Worm (Caenorhabditis elegans) whole organism, early embryonic: ENCODE results near the gene atp-2.

Experiments used
- B0310.2 ChIP-seq: sonication (generic microtip); optimal IDR thresholded peaks from 2 replicates; lab custom pipeline; 2016; ENCODE audit warnings: mild to moderate bottlenecking, missing genetic modification characterization, missing compliant biosample characterization
- F13C5.2 ChIP-seq: sonication (generic microtip); optimal IDR thresholded peaks from 2 replicates; lab custom pipeline; 2017; ENCODE audit warnings: mild to moderate bottlenecking, missing genetic modification characterization, inconsistent platforms, missing compliant biosample characterization
- aly-1 ChIP-seq: sonication (generic microtip); optimal IDR thresholded peaks from 2 replicates; lab custom pipeline; 2016; ENCODE audit warnings: missing genetic modification characterization, missing compliant biosample characterization
- ama-1 ChIP-seq: fragments of 150-350 bp; optimal IDR thresholded peaks from 2 replicates; lab custom pipeline; 2014
- ceh-13 ChIP-seq: fragments of 200-800 bp; sonication (Bioruptor generic); optimal IDR thresholded peaks from 2 replicates; lab custom pipeline; 2018; ENCODE audit warnings: mild to moderate bottlenecking, missing genetic modification characterization, missing compliant biosample characterization
- ceh-36 ChIP-seq: sonication (generic microtip); optimal IDR thresholded peaks from 2 replicates; lab custom pipeline; 2016; ENCODE audit warnings: missing genetic modification characterization, inconsistent platforms, missing compliant biosample characterization
- ets-7 ChIP-seq: sonication (generic microtip); optimal IDR thresholded peaks from 2 replicates; lab custom pipeline; 2016; ENCODE audit warnings: missing genotype, missing genetic modification characterization, missing compliant biosample characterization
- flt-1 ChIP-seq: fragments of 200-800 bp; sonication (Bioruptor generic); IDR thresholded peaks from 2 replicates; pipeline ENCODE4 v1.3.6; 2022; ENCODE audit warnings: missing genetic modification characterization, missing compliant biosample characterization
- hmbx-1 ChIP-seq: sonication (generic microtip); optimal IDR thresholded peaks from 2 replicates; lab custom pipeline; 2016; ENCODE audit warnings: mild to moderate bottlenecking, missing genetic modification characterization, missing compliant biosample characterization
- hmg-4 ChIP-seq: fragments of 200-800 bp; sonication (Bioruptor generic); optimal IDR thresholded peaks from 2 replicates; lab custom pipeline; 2018; ENCODE audit warnings: mild to moderate bottlenecking, missing genetic modification characterization, missing compliant biosample characterization
- hnd-1 ChIP-seq: sonication (generic microtip); optimal IDR thresholded peaks from 2 replicates; lab custom pipeline; 2016; ENCODE audit warnings: missing genetic modification characterization, missing compliant biosample characterization
- pes-1 ChIP-seq: fragments of 200-800 bp; sonication (Bioruptor generic); IDR thresholded peaks from 2 replicates; pipeline ENCODE4 v1.3.6; 2022; ENCODE audit warnings: missing genetic modification reagents, missing genetic modification characterization, missing compliant biosample characterization
- scrt-1 ChIP-seq: fragments of 200-800 bp; sonication (Bioruptor generic); IDR thresholded peaks from 2 replicates; pipeline ENCODE4 v1.3.6; 2022; ENCODE audit warnings: missing genetic modification characterization, missing compliant biosample characterization
- sea-1 ChIP-seq: fragments of 200-800 bp; sonication (Bioruptor generic); conservative IDR thresholded peaks from 2 replicates; pipeline ENCODE4 v1.3.6; 2022; ENCODE audit warnings: missing genetic modification characterization, missing compliant biosample characterization
- tbx-11 ChIP-seq: fragments of 200-800 bp; sonication (Bioruptor generic); IDR thresholded peaks from 2 replicates; pipeline ENCODE4 v1.3.6; 2022; ENCODE audit warnings: missing genetic modification characterization, missing compliant biosample characterization
- tbx-37 ChIP-seq: fragments of 200-800 bp; sonication (Bioruptor generic); conservative IDR thresholded peaks from 2 replicates; pipeline ENCODE4 v1.3.6; 2022; ENCODE audit warnings: missing genetic modification reagents, missing genetic modification characterization, missing compliant biosample characterization
- tra-4 ChIP-seq: sonication (generic microtip); optimal IDR thresholded peaks from 2 replicates; lab custom pipeline; 2017; ENCODE audit warnings: missing genetic modification characterization, missing compliant biosample characterization

atp-2 gene

DNA sequence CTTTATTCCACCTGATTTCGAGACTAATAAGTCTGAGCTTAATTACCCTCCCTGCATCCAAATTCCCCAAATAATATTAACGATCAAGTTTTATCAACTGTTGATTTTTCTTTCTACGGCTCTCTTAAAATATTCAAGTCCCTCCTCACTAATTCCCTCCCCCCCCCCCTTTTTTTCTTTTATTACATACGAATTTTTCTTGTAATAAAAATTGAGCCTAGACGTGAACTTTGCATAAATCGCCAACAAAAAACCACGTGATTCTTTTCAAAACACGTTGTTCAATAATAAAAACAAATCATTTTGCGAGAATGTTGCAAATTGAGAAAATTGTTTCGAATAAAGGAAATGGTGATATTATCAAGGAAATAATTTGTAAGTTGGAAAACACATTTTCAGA lies 39.8 kb upstream of the atp-2 start, which contains the start of gene K10D2.8:
Gene K10D2.8, plus strand, starts transcription at position 301 of the 400 bp plus-strand sequence.
- TF ChIP-seq hmg-4 (GFP tag; lab: Kevin White, UChicago) (no peak), ceh-36 (tag; lab: Kevin White, UChicago) (no peak), B0310.2 (tag; lab: Kevin White, UChicago) (no peak), ama-1 (lab: Kevin White, UChicago) (no peak), tbx-11 (GFP tag; lab: Robert Waterston, UW) (no peak), tbx-37 (GFP tag; lab: Robert Waterston, UW) (no peak), F13C5.2 (tag; lab: Kevin White, UChicago) (no peak), pes-1 (GFP tag; lab: Robert Waterston, UW) (no peak), hmbx-1 (tag; lab: Kevin White, UChicago) (no peak), sea-1 (GFP tag; lab: Robert Waterston, UW) (no peak), flt-1 (GFP tag; lab: Robert Waterston, UW) (no peak), ets-7 (tag; lab: Kevin White, UChicago) (no peak), ceh-13 (GFP tag; lab: Kevin White, UChicago) (no peak)

DNA sequence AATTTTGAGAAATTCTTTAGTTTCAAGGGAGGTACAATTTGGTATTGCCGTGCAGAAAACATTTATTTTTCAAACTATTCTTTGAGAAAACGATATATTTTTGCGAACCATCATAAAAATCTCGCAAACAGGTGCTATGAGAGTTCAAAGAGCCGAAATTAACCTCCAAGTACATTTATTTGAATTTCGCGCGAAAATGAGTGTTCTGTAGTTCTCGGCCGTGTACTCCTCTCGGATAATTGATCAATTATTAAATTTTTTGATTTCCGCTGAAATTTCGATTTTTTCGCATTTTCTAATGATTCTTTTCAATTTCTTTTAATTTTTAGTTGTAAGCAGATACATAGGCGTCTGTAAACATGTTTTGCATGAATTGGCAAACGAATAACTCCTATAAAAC lies 38.0 kb upstream of the atp-2 start:
- TF ChIP-seq tra-4 (tag; lab: Kevin White, UChicago), result no peak
- no peak for TF ChIP-seq hmg-4 (GFP tag; lab: Kevin White, UChicago)
- TF ChIP-seq flt-1 (GFP tag; lab: Robert Waterston, UW), result no peak
- no peak for TF ChIP-seq ets-7 (tag; lab: Kevin White, UChicago)
- TF ChIP-seq tbx-37 (GFP tag; lab: Robert Waterston, UW), result no peak
- no peak for TF ChIP-seq scrt-1 (GFP tag; lab: Robert Waterston, UW)
- TF ChIP-seq ceh-36 (tag; lab: Kevin White, UChicago), result no peak
- TF ChIP-seq tbx-11 (GFP tag; lab: Robert Waterston, UW), result no peak
- no peak for TF ChIP-seq F13C5.2 (tag; lab: Kevin White, UChicago)
- TF ChIP-seq hmbx-1 (tag; lab: Kevin White, UChicago), result no peak
- TF ChIP-seq B0310.2 (tag; lab: Kevin White, UChicago), result no peak
- TF ChIP-seq sea-1 (GFP tag; lab: Robert Waterston, UW), result no peak
- TF ChIP-seq aly-1 (tag; lab: Kevin White, UChicago), result no peak
- TF ChIP-seq ceh-13 (GFP tag; lab: Kevin White, UChicago), result no peak
- no peak for TF ChIP-seq pes-1 (GFP tag; lab: Robert Waterston, UW)
- no peak for TF ChIP-seq hnd-1
- TF ChIP-seq ama-1 (lab: Kevin White, UChicago), result no peak

DNA sequence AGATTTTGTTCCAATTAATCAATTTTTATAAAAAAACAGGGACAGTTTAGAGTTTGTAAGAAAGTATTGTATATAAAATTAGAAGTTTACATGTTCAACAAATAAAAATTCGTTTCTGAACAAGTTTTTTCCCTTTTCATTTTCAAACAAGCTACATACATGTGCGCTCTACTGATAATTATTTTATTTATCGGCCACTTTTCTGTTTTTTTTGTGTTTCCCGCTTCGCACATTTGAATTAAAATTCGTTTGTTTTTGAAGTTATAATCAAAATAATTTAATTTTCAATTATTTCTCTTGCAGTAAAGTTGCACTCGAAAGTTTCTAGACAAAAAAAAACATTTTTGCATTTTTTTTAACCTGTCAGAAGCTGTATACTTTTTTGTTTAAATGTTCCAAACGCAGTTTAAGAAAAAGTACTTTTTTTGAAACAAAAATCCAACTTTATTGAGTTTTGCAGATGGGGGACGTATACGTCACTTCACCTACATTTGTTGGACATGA lies 37.5 kb upstream of the atp-2 start, which contains the start of gene hira-1:
Gene hira-1, plus strand, starts transcription at position 454 of the 504 bp plus-strand sequence.
- TF ChIP-seq ama-1 (lab: Kevin White, UChicago) (no peak), sea-1 (GFP tag; lab: Robert Waterston, UW) (no peak), tbx-11 (GFP tag; lab: Robert Waterston, UW) (no peak), flt-1 (GFP tag; lab: Robert Waterston, UW) (no peak), hnd-1 (no peak), tbx-37 (GFP tag; lab: Robert Waterston, UW) (no peak), B0310.2 (tag; lab: Kevin White, UChicago) (no peak), ceh-13 (GFP tag; lab: Kevin White, UChicago) (no peak), hmg-4 (GFP tag; lab: Kevin White, UChicago) (no peak), pes-1 (GFP tag; lab: Robert Waterston, UW) (no peak)

DNA sequence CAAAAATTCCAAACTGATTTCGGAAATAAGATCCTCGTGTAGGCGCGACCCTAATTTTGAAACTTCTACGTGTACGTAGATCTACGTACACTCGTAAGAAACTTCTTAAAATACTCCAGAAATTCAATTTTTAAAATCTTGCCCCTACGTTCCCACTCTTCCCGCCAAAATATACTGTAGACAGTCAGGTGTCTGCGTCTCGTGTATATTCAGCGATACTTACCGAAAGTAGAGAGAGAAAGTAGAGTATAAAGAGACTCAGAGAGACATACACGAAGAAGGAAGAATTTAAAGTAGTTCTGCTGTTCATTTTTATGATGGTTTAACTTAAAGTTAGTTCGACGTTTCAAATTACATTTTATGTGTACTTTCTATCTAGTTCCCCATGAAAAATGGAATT lies 35.0 kb upstream of the atp-2 start:
- TF ChIP-seq flt-1 (GFP tag; lab: Robert Waterston, UW) (no peak), ama-1 (lab: Kevin White, UChicago) (no peak), pes-1 (GFP tag; lab: Robert Waterston, UW) (no peak), hnd-1 (no peak), hmbx-1 (tag; lab: Kevin White, UChicago) (no peak), B0310.2 (tag; lab: Kevin White, UChicago) (no peak), ceh-36 (tag; lab: Kevin White, UChicago) (no peak), ceh-13 (GFP tag; lab: Kevin White, UChicago) (no peak), hmg-4 (GFP tag; lab: Kevin White, UChicago) (no peak), scrt-1 (GFP tag; lab: Robert Waterston, UW) (no peak)

DNA sequence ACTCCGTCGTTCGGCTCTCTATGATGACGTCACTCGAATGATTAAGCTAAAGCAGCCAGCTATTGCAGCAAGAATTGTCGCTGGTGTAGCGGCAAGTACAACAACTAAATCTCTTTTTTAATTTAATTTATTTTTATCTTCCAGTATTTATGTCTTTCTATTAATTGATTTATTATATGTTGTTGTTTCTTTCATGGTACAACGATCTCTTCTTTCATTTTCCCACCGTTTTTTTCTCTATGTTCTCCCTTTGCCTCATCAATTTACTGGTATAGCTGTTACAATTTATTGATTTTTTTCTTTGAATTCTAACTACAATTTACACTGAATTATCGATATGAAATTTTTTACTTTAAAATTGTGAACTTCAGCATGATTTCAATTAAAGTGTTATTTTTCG lies 32.5 kb upstream of the atp-2 start, which contains the start of gene moc-6:
Gene moc-6, plus strand, starts transcription at position 301 of the 400 bp plus-strand sequence.
- no peak for TF ChIP-seq ceh-13 (GFP tag; lab: Kevin White, UChicago)
- TF ChIP-seq B0310.2 (tag; lab: Kevin White, UChicago), result no peak
- no peak for TF ChIP-seq tbx-37 (GFP tag; lab: Robert Waterston, UW)
- no peak for TF ChIP-seq hmg-4 (GFP tag; lab: Kevin White, UChicago)
- TF ChIP-seq sea-1 (GFP tag; lab: Robert Waterston, UW), result no peak
- no peak for TF ChIP-seq ceh-36 (tag; lab: Kevin White, UChicago)
- no peak for TF ChIP-seq tbx-11 (GFP tag; lab: Robert Waterston, UW)
- TF ChIP-seq ama-1 (lab: Kevin White, UChicago), result no peak
- no peak for TF ChIP-seq F13C5.2 (tag; lab: Kevin White, UChicago)
- no peak for TF ChIP-seq hnd-1
- TF ChIP-seq ets-7 (tag; lab: Kevin White, UChicago), result no peak

DNA sequence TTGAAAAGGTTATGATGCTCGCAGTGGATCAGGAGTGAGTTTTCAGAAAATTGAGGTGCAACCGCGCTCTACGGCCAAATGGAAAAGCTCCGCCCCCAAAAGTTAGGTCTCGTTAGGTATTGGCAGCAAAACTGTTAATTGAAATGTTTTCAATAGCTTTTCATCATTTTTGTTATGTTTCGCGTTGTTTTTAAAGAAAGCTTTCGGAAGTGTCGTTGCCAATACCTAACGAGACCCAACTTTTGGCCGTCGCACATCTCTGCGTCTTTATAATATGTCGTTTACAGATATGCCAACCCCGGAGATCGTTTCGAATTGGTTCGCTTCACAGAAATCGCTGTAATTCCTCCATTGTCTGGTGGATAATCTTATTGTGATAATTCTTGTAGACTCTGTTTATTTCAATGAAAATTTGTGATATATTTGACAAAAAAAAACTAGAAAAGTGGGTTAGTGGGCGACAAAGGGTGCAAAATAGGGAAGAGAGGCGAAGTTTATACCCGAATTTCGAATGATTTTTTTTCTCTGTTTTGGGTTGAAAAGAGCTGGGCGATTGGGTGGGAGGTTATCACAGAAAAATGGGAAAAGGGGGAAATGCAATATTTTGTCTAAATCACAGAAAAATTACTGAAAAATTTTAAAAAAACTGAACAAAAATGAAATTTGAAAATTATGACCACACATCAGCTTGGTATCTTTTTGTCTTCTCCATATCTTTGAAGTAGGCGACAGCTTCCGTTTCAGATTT lies 31.7 kb upstream of the atp-2 start:
- TF ChIP-seq scrt-1 (GFP tag; lab: Robert Waterston, UW), result no peak
- TF ChIP-seq aly-1 (tag; lab: Kevin White, UChicago), result no peak
- no peak for TF ChIP-seq pes-1 (GFP tag; lab: Robert Waterston, UW)
- TF ChIP-seq ets-7 (tag; lab: Kevin White, UChicago), result no peak
